Fruit fly (Drosophila melanogaster) whole organism, embryonic: Measurements from ENCODE around the gene CG31883.

Experiments used
- BtbVII ChIP-seq: fragments of 200-800 bp; sonication (Bioruptor generic); optimal IDR thresholded peaks from 3 replicates; lab custom pipeline; 2017; ENCODE audit warnings: missing biosample characterization, mild to moderate bottlenecking, missing genetic modification characterization
- CG10267 ChIP-seq: fragments of 200-800 bp; sonication (Bioruptor generic); optimal IDR thresholded peaks from 2 replicates; lab custom pipeline; 2018; ENCODE audit warnings: missing biosample characterization, mild to moderate bottlenecking, missing genetic modification characterization, moderate library complexity
- CG11085 ChIP-seq: fragments of 200-800 bp; sonication (Bioruptor generic); IDR thresholded peaks from 2 replicates; pipeline ENCODE4 v1.3.6; 2022; ENCODE audit warnings: missing biosample characterization, missing genetic modification characterization
- CG12391 ChIP-seq: fragments of 200-800 bp; sonication (Bioruptor generic); optimal IDR thresholded peaks from 3 replicates; lab custom pipeline; 2018; ENCODE audit warnings: missing biosample characterization, mild to moderate bottlenecking, missing genetic modification characterization, moderate library complexity
- CG13123 ChIP-seq: fragments of 200-800 bp; sonication (Bioruptor generic); optimal IDR thresholded peaks from 2 replicates; lab custom pipeline; 2016; ENCODE audit warnings: missing biosample characterization, missing genetic modification characterization
- CG13624 ChIP-seq: fragments of 200-800 bp; sonication (Bioruptor generic); optimal IDR thresholded peaks from 2 replicates; lab custom pipeline; 2016; ENCODE audit warnings: missing biosample characterization, missing genetic modification characterization
- CG1529 ChIP-seq: fragments of 200-800 bp; sonication (Bioruptor generic); optimal IDR thresholded peaks from 3 replicates; lab custom pipeline; 2018; ENCODE audit warnings: missing biosample characterization, missing genetic modification characterization
- CG15479 ChIP-seq: fragments of 200-800 bp; sonication (Bioruptor generic); optimal IDR thresholded peaks from 3 replicates; lab custom pipeline; 2019; ENCODE audit warnings: missing biosample characterization, mild to moderate bottlenecking, missing genetic modification characterization, moderate library complexity
- CG15696 ChIP-seq: fragments of 200-800 bp; sonication (Bioruptor generic); optimal IDR thresholded peaks from 2 replicates; lab custom pipeline; 2019; ENCODE audit warnings: missing biosample characterization, mild to moderate bottlenecking, missing genetic modification characterization, moderate library complexity
- CG17328 ChIP-seq: fragments of 200-800 bp; sonication (Bioruptor generic); IDR thresholded peaks from 2 replicates; pipeline ENCODE4 v1.3.6; 2022; ENCODE audit warnings: missing biosample characterization, missing genetic modification characterization
- CG17385 ChIP-seq: fragments of 200-800 bp; sonication (Bioruptor generic); optimal IDR thresholded peaks from 3 replicates; lab custom pipeline; 2018; ENCODE audit warnings: missing biosample characterization, mild to moderate bottlenecking, missing genetic modification characterization
- CG17912 ChIP-seq: fragments of 200-800 bp; sonication (Bioruptor generic); optimal IDR thresholded peaks from 2 replicates; lab custom pipeline; 2018; ENCODE audit warnings: missing biosample characterization, mild to moderate bottlenecking, missing genetic modification characterization
- CG30020 ChIP-seq: fragments of 200-800 bp; optimal IDR thresholded peaks from 2 replicates; lab custom pipeline; 2019; ENCODE audit warnings: missing biosample characterization, mild to moderate bottlenecking, missing genetic modification characterization, moderate library complexity
- CG31224 ChIP-seq: fragments of 200-800 bp; sonication (Bioruptor generic); IDR thresholded peaks from 2 replicates; pipeline ENCODE4 v1.3.6; 2022; ENCODE audit warnings: missing biosample characterization, missing genetic modification characterization
- CG4424 ChIP-seq: fragments of 200-800 bp; sonication (Bioruptor generic); optimal IDR thresholded peaks from 3 replicates; lab custom pipeline; 2016; ENCODE audit warnings: missing biosample characterization, missing genetic modification characterization
- CG4617 ChIP-seq: fragments of 200-800 bp; sonication (Bioruptor generic); optimal IDR thresholded peaks from 3 replicates; lab custom pipeline; 2016; ENCODE audit warnings: missing biosample characterization, missing genetic modification characterization, borderline replicate concordance
- CG4730 ChIP-seq: fragments of 200-800 bp; sonication (Bioruptor generic); IDR thresholded peaks from 2 replicates; pipeline ENCODE4 v1.3.6; 2022; ENCODE audit warnings: missing biosample characterization, missing genetic modification characterization
- CG6683 ChIP-seq: fragments of 200-800 bp; sonication (Bioruptor generic); optimal IDR thresholded peaks from 2 replicates; lab custom pipeline; 2017; ENCODE audit warnings: missing biosample characterization, mild to moderate bottlenecking, missing genetic modification characterization, missing genetic modification reagents
- CG6813 ChIP-seq: fragments of 200-800 bp; sonication (Bioruptor generic); optimal IDR thresholded peaks from 2 replicates; lab custom pipeline; 2017; ENCODE audit warnings: missing biosample characterization, missing genetic modification characterization, mild to moderate bottlenecking, moderate library complexity, missing genetic modification reagents
- CG7357 ChIP-seq: fragments of 200-800 bp; sonication (Bioruptor generic); IDR thresholded peaks from 3 replicates; pipeline ENCODE4 v1.3.6; 2022; ENCODE audit warnings: missing biosample characterization, missing genetic modification characterization
- CG7556 ChIP-seq: fragments of 200-800 bp; sonication (Bioruptor generic); optimal IDR thresholded peaks from 2 replicates; lab custom pipeline; 2017; ENCODE audit warnings: missing biosample characterization, mild to moderate bottlenecking, missing genetic modification characterization
- CG8924 ChIP-seq: fragments of 200-800 bp; optimal IDR thresholded peaks from 3 replicates; lab custom pipeline; 2019; ENCODE audit warnings: missing biosample characterization, mild to moderate bottlenecking, missing genetic modification characterization, moderate library complexity
- Camta ChIP-seq: fragments of 200-800 bp; sonication (Bioruptor generic); optimal IDR thresholded peaks from 2 replicates; lab custom pipeline; 2016; ENCODE audit warnings: missing biosample characterization, missing genetic modification characterization
- E2f1 ChIP-seq: fragments of 200-800 bp; sonication (Bioruptor generic); IDR thresholded peaks from 2 replicates; pipeline ENCODE4 v1.3.6; 2022; ENCODE audit warnings: missing biosample characterization, missing genetic modification characterization
- E2f2 ChIP-seq: fragments of 200-800 bp; sonication (Bioruptor generic); IDR thresholded peaks from 2 replicates; pipeline ENCODE4 v1.3.6; 2022; ENCODE audit warnings: missing biosample characterization, missing genetic modification characterization
- Eip74EF ChIP-seq, 2 experiments: fragments of 200-800 bp in 1 of 2; fragments of >200 bp in 1 of 2; sonication (Bioruptor generic) in 1 of 2; optimal IDR thresholded peaks; 2 replicates each; lab custom pipeline; 2017 to 2019; ENCODE audit warnings: missing biosample characterization in 2 of 2, missing genetic modification characterization in 2 of 2, mild to moderate bottlenecking in 1 of 2, moderate library complexity in 1 of 2
- GATAe ChIP-seq: fragments of 200-800 bp; sonication (Bioruptor generic); conservative IDR thresholded peaks from 2 replicates; pipeline ENCODE4 v1.3.6; 2022; ENCODE audit warnings: missing biosample characterization, missing genetic modification characterization
- Gsc ChIP-seq: fragments of 200-800 bp; sonication (Bioruptor generic); IDR thresholded peaks from 2 replicates; pipeline ENCODE4 v1.3.6; 2022; ENCODE audit warnings: missing biosample characterization, missing genetic modification characterization
- Jarid2 ChIP-seq: fragments of 200-800 bp; sonication (Bioruptor generic); optimal IDR thresholded peaks from 3 replicates; lab custom pipeline; 2017; ENCODE audit warnings: mild to moderate bottlenecking, missing biosample characterization, missing genetic modification reagents, missing genetic modification characterization
- Max ChIP-seq: fragments of 200-800 bp; sonication (Bioruptor generic); optimal IDR thresholded peaks from 2 replicates; lab custom pipeline; 2016; ENCODE audit warnings: missing biosample characterization, mild to moderate bottlenecking, missing genetic modification characterization
- Nf-YC ChIP-seq: fragments of 200-800 bp; optimal IDR thresholded peaks from 3 replicates; lab custom pipeline; 2019; ENCODE audit warnings: missing biosample characterization, mild to moderate bottlenecking, missing genetic modification characterization, moderate library complexity
- NfI ChIP-seq: fragments of 200-800 bp; sonication (Bioruptor generic); optimal IDR thresholded peaks from 3 replicates; lab custom pipeline; 2018; ENCODE audit warnings: missing biosample characterization, mild to moderate bottlenecking, missing genetic modification characterization, moderate library complexity
- Xbp1 ChIP-seq: fragments of 200-800 bp; sonication (Bioruptor generic); optimal IDR thresholded peaks from 3 replicates; lab custom pipeline; 2016; ENCODE audit warnings: missing biosample characterization, mild to moderate bottlenecking, missing genetic modification characterization
- ac ChIP-seq: fragments of 200-800 bp; sonication (Bioruptor generic); optimal IDR thresholded peaks from 3 replicates; lab custom pipeline; 2017; ENCODE audit warnings: missing biosample characterization, mild to moderate bottlenecking, missing genetic modification characterization
- bbx ChIP-seq: fragments of 200-800 bp; sonication (Bioruptor generic); IDR thresholded peaks from 2 replicates; pipeline ENCODE4 v1.3.6; 2022; ENCODE audit warnings: missing biosample characterization, missing genetic modification characterization; ENCODE audit not compliant: partially characterized antibody
- crp ChIP-seq, 2 experiments: fragments of 200-800 bp; sonication (Bioruptor generic); optimal IDR thresholded peaks; 2 replicates in 1 of 2; 3 replicates in 1 of 2; lab custom pipeline; 2017; ENCODE audit warnings: missing biosample characterization in 2 of 2, missing genetic modification characterization in 2 of 2, mild to moderate bottlenecking in 1 of 2, moderate library complexity in 1 of 2
- grau ChIP-seq: fragments of 200-800 bp; optimal IDR thresholded peaks from 3 replicates; lab custom pipeline; 2019; ENCODE audit warnings: missing biosample characterization, mild to moderate bottlenecking, missing genetic modification characterization, moderate library complexity
- gsb-n ChIP-seq: fragments of 200-800 bp; sonication (Bioruptor generic); optimal IDR thresholded peaks from 3 replicates; lab custom pipeline; 2018; ENCODE audit warnings: missing biosample characterization, mild to moderate bottlenecking, missing genetic modification characterization
- lmd ChIP-seq: fragments of 200-800 bp; sonication (Bioruptor generic); IDR thresholded peaks from 2 replicates; pipeline ENCODE4 v1.3.6; 2022; ENCODE audit warnings: missing biosample characterization, missing genetic modification characterization
- nom ChIP-seq: fragments of 200-800 bp; sonication (Bioruptor generic); optimal IDR thresholded peaks from 2 replicates; lab custom pipeline; 2017; ENCODE audit warnings: missing biosample characterization, missing genetic modification characterization, mild to moderate bottlenecking, moderate library complexity, missing genetic modification reagents
- otp ChIP-seq: fragments of 200-800 bp; sonication (Bioruptor generic); IDR thresholded peaks from 3 replicates; pipeline ENCODE4, ENCODE4 v1.3.6; 2022; ENCODE audit warnings: missing biosample characterization, missing genetic modification characterization
- pan ChIP-seq, 4 experiments: fragments of >200 bp in 3 of 4; fragments of 200-800 bp in 1 of 4; sonication (Bioruptor generic) in 1 of 4; optimal IDR thresholded peaks in 3 of 4; IDR thresholded peaks in 1 of 4; 2 replicates each; pipeline versions ENCODE4 v1.3.6 to Lab custom; 2017 to 2022; ENCODE audit warnings: missing biosample characterization in 2 of 4, missing genetic modification characterization in 2 of 4, mixed read lengths in 1 of 4
- prd ChIP-seq, 3 experiments: fragments of >200 bp in 2 of 3; fragments of 200-800 bp in 1 of 3; sonication (Bioruptor generic) in 1 of 3; optimal IDR thresholded peaks in 2 of 3; IDR thresholded peaks in 1 of 3; 2 replicates in 2 of 3; 3 replicates in 1 of 3; pipeline versions ENCODE4 v1.3.6 to Lab custom; 2017 to 2022; ENCODE audit warnings: missing biosample characterization in 1 of 3, missing genetic modification characterization in 1 of 3
- repo ChIP-seq: fragments of 200-800 bp; sonication (Bioruptor generic); optimal IDR thresholded peaks from 2 replicates; lab custom pipeline; 2016; ENCODE audit warnings: missing biosample characterization, missing genetic modification characterization
- scrt ChIP-seq: fragments of 200-800 bp; sonication (Bioruptor generic); optimal IDR thresholded peaks from 2 replicates; lab custom pipeline; 2018; ENCODE audit warnings: missing biosample characterization, mild to moderate bottlenecking, missing genetic modification characterization, moderate library complexity
- sens ChIP-seq: fragments of 200-800 bp; sonication (Bioruptor generic); peaks from one replicate; lab custom pipeline; 2016; ENCODE audit warnings: missing biosample characterization, missing genetic modification characterization
- sima ChIP-seq: fragments of 200-800 bp; sonication (Bioruptor generic); optimal IDR thresholded peaks from 2 replicates; lab custom pipeline; 2016; ENCODE audit warnings: missing biosample characterization, missing genetic modification characterization
- sna ChIP-seq: fragments of 200-800 bp; sonication (Bioruptor generic); IDR thresholded peaks from 2 replicates; pipeline ENCODE4 v1.3.6; 2022; ENCODE audit warnings: missing biosample characterization, missing genetic modification characterization; ENCODE audit not compliant: partially characterized antibody
- zf30C ChIP-seq: fragments of 200-800 bp; sonication (Bioruptor generic); optimal IDR thresholded peaks from 3 replicates; lab custom pipeline; 2018; ENCODE audit warnings: missing biosample characterization, mild to moderate bottlenecking, missing genetic modification characterization

CG31883 gene

dm6 chr2L:9528215-9528614 lies at the start of gene CG31883:
CG31883 (plus strand) TSS chr2L:9528515.
- TF ChIP-seq grau (tag; lab: Kevin White, UChicago) (no peak), lmd (GFP tag; lab: Robert Waterston, UW) (no peak), CG6683 (no peak), Camta (GFP tag; lab: Kevin White, UChicago) (no peak), E2f2 (GFP tag; lab: Robert Waterston, UW) (no peak), CG31224 (GFP tag; lab: Robert Waterston, UW) (no peak), CG7556 (no peak), CG12391 (tag; lab: Kevin White, UChicago) (no peak), pan (optimal IDR thresholded peaks at IDR 0.05; lab: Kevin White, UChicago) (no peak), pan (GFP tag; optimal IDR thresholded peaks at IDR 0.05 in 1 of 2, IDR thresholded peaks at IDR 0.05 in 1 of 2) (no peak), Gsc (GFP tag; lab: Robert Waterston, UW) (no peak), CG8924 (no peak), CG10267 (tag; lab: Kevin White, UChicago) (no peak), CG13123 (GFP tag; lab: Kevin White, UChicago) (no peak), ac (GFP tag; lab: Kevin White, UChicago) (no peak), NfI (GFP tag; lab: Kevin White, UChicago) (no peak)

- no peak for TF ChIP-seq Jarid2 (GFP tag; lab: Kevin White, UChicago)
- TF ChIP-seq CG17912 (GFP tag; lab: Kevin White, UChicago): no peak
- TF ChIP-seq CG15696 (tag; lab: Kevin White, UChicago): peak; percentile 3
- TF ChIP-seq zf30C (GFP tag; lab: Kevin White, UChicago): no peak
- no peak for TF ChIP-seq CG30020 (tag; lab: Kevin White, UChicago)
- no peak for TF ChIP-seq CG11085 (GFP tag; lab: Robert Waterston, UW)
- TF ChIP-seq CG1529 (GFP tag; lab: Kevin White, UChicago): no peak
- TF ChIP-seq Max (GFP tag; lab: Kevin White, UChicago): no peak
- no peak for TF ChIP-seq CG13624 (GFP tag; lab: Kevin White, UChicago)
- TF ChIP-seq Nf-YC (tag; lab: Kevin White, UChicago): no peak
- TF ChIP-seq otp (GFP tag; lab: Robert Waterston, UW): no peak
- no peak for TF ChIP-seq CG4617 (GFP tag; lab: Kevin White, UChicago)
- TF ChIP-seq CG15479: no peak
- no peak for TF ChIP-seq CG7357 (GFP tag; lab: Robert Waterston, UW)
- TF ChIP-seq gsb-n: no peak
- TF ChIP-seq GATAe (GFP tag; lab: Robert Waterston, UW): no peak
- no peak for TF ChIP-seq sna (GFP tag; lab: Robert Waterston, UW)
- TF ChIP-seq repo (GFP tag; lab: Kevin White, UChicago): no peak
- TF ChIP-seq E2f1 (GFP tag; lab: Robert Waterston, UW): no peak
- no peak for TF ChIP-seq CG4424 (GFP tag; lab: Kevin White, UChicago)
- TF ChIP-seq crp (GFP tag; optimal IDR thresholded peaks at IDR 0.05; lab: Kevin White, UChicago): no peak
- TF ChIP-seq BtbVII (GFP tag; lab: Kevin White, UChicago): no peak
- TF ChIP-seq Xbp1 (GFP tag; lab: Kevin White, UChicago): no peak
- TF ChIP-seq scrt (GFP tag; lab: Kevin White, UChicago): no peak
- TF ChIP-seq CG6813 (GFP tag; lab: Kevin White, UChicago): no peak
- no peak for TF ChIP-seq CG4730 (GFP tag; lab: Robert Waterston, UW)
- no peak for TF ChIP-seq prd (optimal IDR thresholded peaks at IDR 0.05; lab: Kevin White, UChicago)
- TF ChIP-seq prd (GFP tag; IDR thresholded peaks at IDR 0.05; lab: Robert Waterston, UW): peak; percentile 36; the same call in 1 of the 3 replicates
- TF ChIP-seq sens (GFP tag; lab: Kevin White, UChicago): peak; percentile 60
- no peak for TF ChIP-seq bbx (GFP tag; lab: Robert Waterston, UW)
- TF ChIP-seq nom: no peak
- TF ChIP-seq CG17328: 0 out of 2 replicates have a peak, but pooled peaks have one; percentile 10
- no peak for TF ChIP-seq sima (GFP tag; lab: Kevin White, UChicago)
- no peak for TF ChIP-seq Eip74EF (GFP tag; optimal IDR thresholded peaks at IDR 0.05; lab: Kevin White, UChicago)
- no peak for TF ChIP-seq CG17385
Observed at dm6 chr2L:9487468-9487867, 40.8 kb upstream of the CG31883 start.
